Worm (Caenorhabditis elegans): Measurements from ENCODE around the gene nspc-16.

Gene nspc-16

DNA sequence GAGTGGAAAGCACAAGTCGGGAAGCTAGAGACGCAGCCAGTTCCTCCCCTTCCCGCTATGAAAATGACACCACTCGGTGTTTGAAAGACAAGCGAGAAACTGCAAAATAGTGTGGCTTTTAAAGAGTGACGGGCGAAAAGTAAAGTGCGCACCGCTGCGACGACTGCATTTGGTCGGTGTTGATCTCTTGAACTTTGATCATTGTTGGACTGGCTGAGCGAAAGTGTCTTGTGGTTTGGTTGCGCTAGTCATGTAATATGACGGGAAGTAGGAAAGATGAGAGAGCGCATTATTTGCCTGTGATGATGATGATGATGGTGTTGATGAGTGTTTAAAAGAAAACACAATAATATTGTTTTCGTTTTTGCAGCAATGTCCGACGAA, 36.9 kb downstream of the nspc-16 start (continued):
- peak; percentile 32 for TF ChIP-seq F22D6.2 (tag; optimal IDR thresholded peaks at IDR 0.05)
- TF ChIP-seq ZK185.1 (tag; optimal IDR thresholded peaks at IDR 0.05; ENCODE audit: poor library complexity, severe bottlenecking) = peak; percentile 49
- no peak for TF ChIP-seq snpc-1.3 (tag; optimal IDR thresholded peaks at IDR 0.05; ENCODE audit: insufficient read depth)
- TF ChIP-seq nfyb-1 (GFP tag; IDR thresholded peaks at IDR 0.05) = peak; percentile 75
- TF ChIP-seq repo-1 (tag; optimal IDR thresholded peaks at IDR 0.05) = peak; percentile 53
- peak; percentile 83 for TF ChIP-seq pha-4 (tag; optimal IDR thresholded peaks at IDR 0.05)
- TF ChIP-seq snpc-1.1 (tag; optimal IDR thresholded peaks at IDR 0.05; ENCODE audit: insufficient read depth) = no peak
- TF ChIP-seq ets-4 (GFP tag; optimal IDR thresholded peaks at IDR 0.05) = peak; percentile 61
- 0 out of 2 replicates have a peak, but pooled peaks have one; percentile 66 for TF ChIP-seq B0336.3 (GFP tag; IDR thresholded peaks at IDR 0.05)
- TF ChIP-seq Y53F4B.3 (GFP tag; IDR thresholded peaks at IDR 0.05) = no peak
- peak; percentile 84 for TF ChIP-seq madf-10 (tag; optimal IDR thresholded peaks at IDR 0.05)
- TF ChIP-seq lin-35 (GFP tag; optimal IDR thresholded peaks at IDR 0.05) = no peak
- TF ChIP-seq B0261.1 (tag; optimal IDR thresholded peaks at IDR 0.05) = no peak
- TF ChIP-seq madf-8 (GFP tag; conservative IDR thresholded peaks at IDR 0.05) = no peak

DNA sequence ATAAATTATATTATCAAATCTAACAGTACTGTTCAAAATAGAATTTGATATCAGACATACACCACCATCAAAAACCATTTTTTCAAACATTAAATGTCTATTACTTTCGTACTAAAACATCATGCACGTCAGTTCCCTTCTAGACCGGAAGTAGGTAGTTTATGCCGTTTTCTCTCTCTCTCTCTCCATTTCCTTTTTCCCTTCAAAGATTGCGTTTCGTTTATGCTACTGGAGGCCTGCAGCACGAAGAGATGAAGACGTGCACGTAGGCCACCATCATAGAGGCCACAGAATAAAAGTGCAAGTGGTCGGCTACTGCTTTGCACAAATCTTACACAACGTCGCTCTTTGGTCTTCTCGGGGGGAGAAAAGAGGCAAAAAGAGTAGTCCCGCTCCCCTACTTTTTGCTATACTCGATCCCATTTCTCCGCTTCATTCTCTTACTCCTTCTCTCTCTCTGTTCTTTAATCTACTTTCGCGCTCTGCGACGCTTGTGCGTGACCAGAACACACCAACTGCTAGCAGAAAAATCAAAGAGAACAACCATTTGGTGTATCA, 38.1 kb downstream of the nspc-16 start:
- peak; percentile 63 for TF ChIP-seq Y53G8AR.9 (GFP tag; conservative IDR thresholded peaks at IDR 0.05)
- TF ChIP-seq athp-1 (tag; optimal IDR thresholded peaks at IDR 0.05) = no peak
- peak; percentile 78 for TF ChIP-seq zfh-2 (GFP tag; conservative IDR thresholded peaks at IDR 0.05)
- peak; percentile 23; the same call in 1 of the 2 replicates for TF ChIP-seq pbrm-1 (GFP tag; IDR thresholded peaks at IDR 0.05)
- no peak for TF ChIP-seq F23B12.7 (tag; optimal IDR thresholded peaks at IDR 0.05; ENCODE audit: insufficient read depth)
- TF ChIP-seq nhr-179 (tag; optimal IDR thresholded peaks at IDR 0.05) = no peak
- no peak for TF ChIP-seq ama-1 (optimal IDR thresholded peaks at IDR 0.05)
- TF ChIP-seq ama-1 (GFP tag; optimal IDR thresholded peaks at IDR 0.05) = no peak
- no peak for TF ChIP-seq aptf-3 (GFP tag; IDR thresholded peaks at IDR 0.05)
- no peak for TF ChIP-seq akir-1 (GFP tag; optimal IDR thresholded peaks at IDR 0.05)
- no peak for TF ChIP-seq cebp-1 (GFP tag; IDR thresholded peaks at IDR 0.05)
- TF ChIP-seq cebp-1 (tag; optimal IDR thresholded peaks at IDR 0.05) = peak; percentile 65
- TF ChIP-seq D2030.7 (GFP tag; IDR thresholded peaks at IDR 0.05) = no peak
- TF ChIP-seq zim-3 (tag; optimal IDR thresholded peaks at IDR 0.05) = peak; percentile 23
- TF ChIP-seq ceh-58 (GFP tag; IDR thresholded peaks at IDR 0.05) = no peak
- TF ChIP-seq B0261.1 (tag; optimal IDR thresholded peaks at IDR 0.05) = no peak
- no peak for TF ChIP-seq lir-1 (GFP tag; conservative IDR thresholded peaks at IDR 0.05)
- no peak for TF ChIP-seq F49E8.2 (tag; optimal IDR thresholded peaks at IDR 0.05; ENCODE audit: insufficient read depth)
- TF ChIP-seq ekl-4 (GFP tag; IDR thresholded peaks at IDR 0.05) = peak; percentile 14; the same call in 1 of the 2 replicates
- no peak for TF ChIP-seq Y56A3A.18 (GFP tag; IDR thresholded peaks at IDR 0.05)
- TF ChIP-seq K12H6.12 (tag; optimal IDR thresholded peaks at IDR 0.05) = peak; percentile 68
- TF ChIP-seq lsl-1 (GFP tag; optimal IDR thresholded peaks at IDR 0.05) = no peak
- TF ChIP-seq snpc-1.3 (tag; optimal IDR thresholded peaks at IDR 0.05; ENCODE audit: insufficient read depth) = no peak
- TF ChIP-seq efl-1 (GFP tag; optimal IDR thresholded peaks at IDR 0.05) = no peak
- TF ChIP-seq aptf-2 (GFP tag; conservative IDR thresholded peaks at IDR 0.05) = no peak
- no peak for TF ChIP-seq nfya-2 (GFP tag; IDR thresholded peaks at IDR 0.05)
- no peak for TF ChIP-seq Y95B8A.8 (GFP tag; IDR thresholded peaks at IDR 0.05)
- no peak for TF ChIP-seq let-607 (tag; optimal IDR thresholded peaks at IDR 0.05)
- TF ChIP-seq ztf-26 (tag; optimal IDR thresholded peaks at IDR 0.05) = no peak
- no peak for TF ChIP-seq sea-2 (GFP tag; IDR thresholded peaks at IDR 0.05)
- no peak for TF ChIP-seq C17E4.6 (GFP tag; IDR thresholded peaks at IDR 0.05)
- no peak for TF ChIP-seq lin-54 (GFP tag; optimal IDR thresholded peaks at IDR 0.05)
- TF ChIP-seq mes-4 (tag; optimal IDR thresholded peaks at IDR 0.05) = no peak
- no peak for TF ChIP-seq repo-1 (tag; optimal IDR thresholded peaks at IDR 0.05)
- TF ChIP-seq F22D6.2 (tag; optimal IDR thresholded peaks at IDR 0.05) = no peak
- TF ChIP-seq B0336.3 (GFP tag; IDR thresholded peaks at IDR 0.05) = no peak
- no peak for TF ChIP-seq Y67H2A.10 (GFP tag; conservative IDR thresholded peaks at IDR 0.05)

All from whole organism, young adult.